Worm (Caenorhabditis elegans) whole organism, L1 larva: Measurements from ENCODE around the gene T06E6.15.

ENCODE experiments used
- ceh-82 ChIP-seq, 3 experiments: fragments of 150-350 bp in 1 of 3; sonication (generic microtip) in 2 of 3; optimal IDR thresholded peaks; 2 replicates each; lab custom pipeline; 2014 to 2017; ENCODE audit warnings: missing biosample characterization in 3 of 3, missing genetic modification characterization in 3 of 3
- nhr-84 ChIP-seq: sonication (generic microtip); optimal IDR thresholded peaks from 2 replicates; lab custom pipeline; 2017; ENCODE audit warnings: missing biosample characterization, missing genetic modification characterization

DNA sequence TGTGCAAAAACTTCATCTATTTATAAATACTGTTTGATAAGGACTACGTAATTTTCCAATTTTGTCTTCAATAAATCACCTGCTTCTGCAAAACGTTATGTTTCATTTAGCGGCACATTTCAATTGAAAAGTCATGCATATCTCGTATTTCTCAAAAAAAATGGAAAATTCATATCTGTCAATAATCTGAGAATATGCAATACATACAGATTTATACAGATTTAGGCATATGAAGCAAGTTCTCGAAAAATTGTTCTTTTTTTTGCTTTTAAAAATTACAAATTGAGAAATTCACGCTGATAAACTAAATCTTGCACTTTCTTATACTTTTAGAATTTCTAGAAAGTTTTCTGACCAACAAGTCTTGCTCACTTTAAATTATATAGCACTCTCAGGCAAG is 44.6 kb upstream of the T06E6.15 start, which contains the start of gene T26H5.11:
- TF ChIP-seq nhr-84 (tag; lab: Kevin White, UChicago) (no peak), ceh-82 (tag; optimal IDR thresholded peaks at IDR 0.05; lab: Kevin White, UChicago) (no peak)
